Fruit fly (Drosophila melanogaster) whole organism, embryonic: Measurements from ENCODE around the gene Ac78C.

ENCODE experiments used
- Aef1 ChIP-seq: fragments of 200-800 bp; sonication (Bioruptor generic); IDR thresholded peaks from 3 replicates; pipeline ENCODE4 v1.3.6; 2022; ENCODE audit warnings: missing biosample characterization, missing genetic modification characterization
- Atf-2 ChIP-seq: fragments of 200-800 bp; sonication (Bioruptor generic); optimal IDR thresholded peaks from 2 replicates; lab custom pipeline; 2016; ENCODE audit warnings: missing biosample characterization, missing genetic modification characterization
- BtbVII ChIP-seq: fragments of 200-800 bp; sonication (Bioruptor generic); optimal IDR thresholded peaks from 3 replicates; lab custom pipeline; 2017; ENCODE audit warnings: missing biosample characterization, mild to moderate bottlenecking, missing genetic modification characterization
- CG10654 ChIP-seq: fragments of 200-800 bp; sonication (Bioruptor generic); optimal IDR thresholded peaks from 2 replicates; lab custom pipeline; 2016; ENCODE audit warnings: missing biosample characterization, missing genetic modification characterization
- CG12071 ChIP-seq: fragments of 200-800 bp; sonication (Bioruptor generic); optimal IDR thresholded peaks from 3 replicates; lab custom pipeline; 2018; ENCODE audit warnings: missing biosample characterization, mild to moderate bottlenecking, missing genetic modification characterization
- CG12219 ChIP-seq: fragments of 200-800 bp; sonication (Bioruptor generic); optimal IDR thresholded peaks from 3 replicates; lab custom pipeline; 2018; ENCODE audit warnings: missing biosample characterization, mild to moderate bottlenecking, missing genetic modification characterization
- CG12942 ChIP-seq: fragments of 200-800 bp; sonication (Bioruptor generic); optimal IDR thresholded peaks from 3 replicates; lab custom pipeline; 2016; ENCODE audit warnings: missing biosample characterization, missing genetic modification characterization
- CG15073 ChIP-seq: fragments of 200-800 bp; sonication (Bioruptor generic); optimal IDR thresholded peaks from 2 replicates; lab custom pipeline; 2016; ENCODE audit warnings: missing biosample characterization, missing genetic modification characterization
- CG18476 ChIP-seq: fragments of 200-800 bp; sonication (Bioruptor generic); optimal IDR thresholded peaks from 2 replicates; lab custom pipeline; 2016; ENCODE audit warnings: missing biosample characterization, mild to moderate bottlenecking, missing genetic modification characterization
- CG33213 ChIP-seq: fragments of 200-800 bp; sonication (Bioruptor generic); optimal IDR thresholded peaks from 3 replicates; lab custom pipeline; 2016; ENCODE audit warnings: missing biosample characterization, missing genetic modification characterization
- CG34376 ChIP-seq: fragments of 200-800 bp; sonication (Bioruptor generic); optimal IDR thresholded peaks from 2 replicates; lab custom pipeline; 2018; ENCODE audit warnings: missing biosample characterization, mild to moderate bottlenecking, missing genetic modification characterization
- CG3838 ChIP-seq: fragments of 200-800 bp; sonication (Bioruptor generic); optimal IDR thresholded peaks from 3 replicates; lab custom pipeline; 2016; ENCODE audit warnings: missing biosample characterization, missing genetic modification characterization
- CG4328 ChIP-seq: fragments of 200-800 bp; sonication (Bioruptor generic); optimal IDR thresholded peaks from 3 replicates; lab custom pipeline; 2017; ENCODE audit warnings: missing biosample characterization, missing genetic modification reagents, missing genetic modification characterization
- CG4404 ChIP-seq: fragments of 200-800 bp; sonication (Bioruptor generic); IDR thresholded peaks from 2 replicates; pipeline ENCODE4 v1.3.6; 2022; ENCODE audit warnings: missing biosample characterization, missing genetic modification characterization
- CG6272 ChIP-seq: fragments of 200-800 bp; sonication (Bioruptor generic); IDR thresholded peaks from 2 replicates; pipeline ENCODE4 v1.3.6; 2022; ENCODE audit warnings: missing biosample characterization, missing genetic modification characterization
- CG6683 ChIP-seq: fragments of 200-800 bp; sonication (Bioruptor generic); optimal IDR thresholded peaks from 2 replicates; lab custom pipeline; 2017; ENCODE audit warnings: missing biosample characterization, mild to moderate bottlenecking, missing genetic modification characterization, missing genetic modification reagents
- CG7786 ChIP-seq: fragments of 200-800 bp; sonication (Bioruptor generic); optimal IDR thresholded peaks from 2 replicates; lab custom pipeline; 2016; ENCODE audit warnings: missing biosample characterization, missing genetic modification characterization
- CG7963 ChIP-seq: fragments of 200-800 bp; sonication (Bioruptor generic); IDR thresholded peaks from 3 replicates; pipeline ENCODE4 v1.3.6; 2022; ENCODE audit warnings: missing biosample characterization, missing genetic modification characterization; ENCODE audit not compliant: partially characterized antibody
- CG9797 ChIP-seq: fragments of 200-800 bp; sonication (Bioruptor generic); optimal IDR thresholded peaks from 3 replicates; lab custom pipeline; 2018; ENCODE audit warnings: missing biosample characterization, mild to moderate bottlenecking, missing genetic modification characterization
- Camta ChIP-seq: fragments of 200-800 bp; sonication (Bioruptor generic); optimal IDR thresholded peaks from 2 replicates; lab custom pipeline; 2016; ENCODE audit warnings: missing biosample characterization, missing genetic modification characterization
- Dip3 ChIP-seq: fragments of 200-800 bp; sonication (Bioruptor generic); optimal IDR thresholded peaks from 3 replicates; lab custom pipeline; 2016; ENCODE audit warnings: missing biosample characterization, missing genetic modification characterization
- HLH4C ChIP-seq: fragments of 200-800 bp; sonication (Bioruptor generic); IDR thresholded peaks from 3 replicates; pipeline ENCODE4 v1.3.6; 2022; ENCODE audit warnings: missing biosample characterization, missing genetic modification characterization; ENCODE audit not compliant: partially characterized antibody
- HmgZ ChIP-seq: fragments of 200-800 bp; sonication (Bioruptor generic); optimal IDR thresholded peaks from 2 replicates; lab custom pipeline; 2018; ENCODE audit warnings: missing biosample characterization, mild to moderate bottlenecking, missing genetic modification characterization
- Hr51 ChIP-seq, 2 experiments: fragments of 200-800 bp; sonication (Bioruptor generic); optimal IDR thresholded peaks; 2 replicates in 1 of 2; 3 replicates in 1 of 2; lab custom pipeline; 2016 to 2018; ENCODE audit warnings: missing biosample characterization in 2 of 2, missing genetic modification characterization in 2 of 2, mild to moderate bottlenecking in 1 of 2, moderate library complexity in 1 of 2
- Meics ChIP-seq: fragments of 200-800 bp; sonication (Bioruptor generic); optimal IDR thresholded peaks from 2 replicates; lab custom pipeline; 2017; ENCODE audit warnings: missing biosample characterization, mild to moderate bottlenecking, missing genetic modification characterization
- Side ChIP-seq: fragments of 200-800 bp; sonication (Bioruptor generic); optimal IDR thresholded peaks from 2 replicates; lab custom pipeline; 2016; ENCODE audit warnings: missing biosample characterization, missing genetic modification characterization
- TFAM ChIP-seq: fragments of 200-800 bp; sonication (Bioruptor generic); optimal IDR thresholded peaks from 2 replicates; lab custom pipeline; 2017; ENCODE audit warnings: missing biosample characterization, missing genetic modification characterization, inconsistent platforms
- ab ChIP-seq: fragments of 200-800 bp; sonication (Bioruptor generic); optimal IDR thresholded peaks from 2 replicates; lab custom pipeline; 2016; ENCODE audit warnings: missing biosample characterization, missing genetic modification characterization
- amos ChIP-seq: fragments of 200-800 bp; sonication (Bioruptor generic); IDR thresholded peaks from 2 replicates; pipeline ENCODE4 v1.3.6; 2022; ENCODE audit warnings: missing biosample characterization, missing genetic modification characterization; ENCODE audit not compliant: partially characterized antibody
- aop ChIP-seq: fragments of 200-800 bp; sonication (Bioruptor generic); IDR thresholded peaks from 2 replicates; pipeline ENCODE4 v1.3.6; 2022; ENCODE audit warnings: missing biosample characterization, missing genetic modification characterization
- az2 ChIP-seq: fragments of 200-800 bp; sonication (Bioruptor generic); optimal IDR thresholded peaks from 3 replicates; lab custom pipeline; 2016; ENCODE audit warnings: missing biosample characterization, missing genetic modification characterization
- cg ChIP-seq: fragments of 200-800 bp; sonication (Bioruptor generic); optimal IDR thresholded peaks from 3 replicates; lab custom pipeline; 2019; ENCODE audit warnings: missing biosample characterization, mild to moderate bottlenecking, missing genetic modification characterization, moderate library complexity
- chinmo ChIP-seq: fragments of 200-800 bp; sonication (Bioruptor generic); IDR thresholded peaks from 4 replicates; pipeline ENCODE4 v1.3.6; 2022; ENCODE audit warnings: missing biosample characterization, missing genetic modification characterization; ENCODE audit not compliant: partially characterized antibody
- chm ChIP-seq: fragments of 200-800 bp; sonication (Bioruptor generic); IDR thresholded peaks from 2 replicates; pipeline ENCODE4 v1.3.6; 2022; ENCODE audit warnings: missing biosample characterization, missing genetic modification characterization
- dimm ChIP-seq: fragments of 200-800 bp; sonication (Bioruptor generic); IDR thresholded peaks from 2 replicates; pipeline ENCODE4 v1.3.6; 2022; ENCODE audit warnings: missing biosample characterization, missing genetic modification characterization
- ftz-f1 ChIP-seq: fragments of 200-800 bp; sonication (Bioruptor generic); optimal IDR thresholded peaks from 2 replicates; lab custom pipeline; 2016; ENCODE audit warnings: missing biosample characterization, missing genetic modification characterization
- gsb-n ChIP-seq: fragments of 200-800 bp; sonication (Bioruptor generic); optimal IDR thresholded peaks from 3 replicates; lab custom pipeline; 2018; ENCODE audit warnings: missing biosample characterization, mild to moderate bottlenecking, missing genetic modification characterization
- hbn ChIP-seq: fragments of 200-800 bp; sonication (Bioruptor generic); IDR thresholded peaks from 2 replicates; pipeline ENCODE4 v1.3.6; 2022; ENCODE audit warnings: missing biosample characterization, missing genetic modification characterization; ENCODE audit not compliant: partially characterized antibody
- insv ChIP-seq, 2 experiments: fragments of 200-800 bp; sonication (Bioruptor generic); optimal IDR thresholded peaks; 3 replicates each; lab custom pipeline; 2016 to 2018; ENCODE audit warnings: missing biosample characterization in 2 of 2, missing genetic modification characterization in 2 of 2
- peb ChIP-seq: fragments of 200-800 bp; sonication (Bioruptor generic); IDR thresholded peaks from 2 replicates; pipeline ENCODE4 v1.3.6; 2022; ENCODE audit warnings: missing biosample characterization, missing genetic modification characterization
- row ChIP-seq: fragments of 200-800 bp; sonication (Bioruptor generic); IDR thresholded peaks from 3 replicates; pipeline ENCODE4 v1.3.6; 2022; ENCODE audit warnings: missing biosample characterization, missing genetic modification characterization
- so ChIP-seq: fragments of 200-800 bp; sonication (Bioruptor generic); IDR thresholded peaks from 3 replicates; pipeline ENCODE4 v1.3.6; 2022; ENCODE audit warnings: missing biosample characterization, missing genetic modification characterization
- ssp ChIP-seq: fragments of 200-800 bp; sonication (Bioruptor generic); IDR thresholded peaks from 2 replicates; pipeline ENCODE4 v1.3.6; 2022; ENCODE audit warnings: missing biosample characterization, missing genetic modification characterization
- stwl ChIP-seq: fragments of 200-800 bp; sonication (Bioruptor generic); optimal IDR thresholded peaks from 3 replicates; lab custom pipeline; 2018; ENCODE audit warnings: missing biosample characterization, mild to moderate bottlenecking, missing genetic modification characterization, moderate library complexity
- sug ChIP-seq: fragments of 200-800 bp; optimal IDR thresholded peaks from 2 replicates; lab custom pipeline; 2019; ENCODE audit warnings: missing biosample characterization, mild to moderate bottlenecking, missing genetic modification characterization, moderate library complexity
- twi ChIP-seq: fragments of 200-800 bp; optimal IDR thresholded peaks from 2 replicates; lab custom pipeline; 2019; ENCODE audit warnings: missing biosample characterization, mild to moderate bottlenecking, missing genetic modification characterization, moderate library complexity
- z ChIP-seq: fragments of 200-800 bp; sonication (Bioruptor generic); IDR thresholded peaks from 3 replicates; pipeline ENCODE4 v1.3.6; 2022; ENCODE audit warnings: missing biosample characterization, missing genetic modification characterization

Gene Ac78C

DNA sequence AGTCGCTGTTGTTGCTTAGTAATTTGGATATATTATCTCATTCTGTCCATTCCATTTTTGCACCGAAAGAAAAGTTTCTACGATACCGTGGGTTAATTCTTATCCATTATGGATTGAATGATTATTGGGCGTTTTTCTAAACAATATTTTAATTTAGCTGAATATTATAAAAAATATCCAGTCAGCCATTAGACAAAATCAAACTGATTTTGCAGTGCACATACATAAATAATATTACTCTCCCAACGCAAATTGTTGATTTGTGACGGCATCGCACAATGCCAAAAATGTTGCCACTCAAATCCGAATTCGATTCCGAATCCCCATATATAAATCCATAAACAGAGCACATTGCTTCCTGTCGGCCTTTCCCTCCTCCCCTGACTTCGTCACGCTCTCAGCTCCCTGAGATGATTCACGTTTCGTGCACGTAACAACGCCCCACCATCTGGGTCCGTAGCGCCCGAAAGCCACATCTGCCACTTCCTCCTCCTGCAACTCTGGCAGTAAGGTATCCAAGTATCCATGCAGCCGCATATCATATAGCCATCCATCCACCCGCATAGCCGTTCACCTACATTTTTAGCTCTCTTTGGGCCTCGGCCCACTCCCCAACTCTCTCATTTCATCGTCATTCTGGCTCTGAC, 5.3 kb upstream of the Ac78C start (continued):
- TF ChIP-seq CG7963 (GFP tag; lab: Robert Waterston, UW) (no peak), CG7786 (GFP tag; lab: Kevin White, UChicago) (peak; percentile 55), Dip3 (GFP tag; lab: Kevin White, UChicago) (peak; percentile 57), TFAM (no peak), CG6272 (GFP tag; lab: Robert Waterston, UW) (peak; percentile 49; the same call in 1 of the 2 replicates), CG15073 (GFP tag; lab: Kevin White, UChicago) (no peak), z (GFP tag; lab: Robert Waterston, UW) (no peak), CG33213 (GFP tag; lab: Kevin White, UChicago) (peak; percentile 1)

DNA sequence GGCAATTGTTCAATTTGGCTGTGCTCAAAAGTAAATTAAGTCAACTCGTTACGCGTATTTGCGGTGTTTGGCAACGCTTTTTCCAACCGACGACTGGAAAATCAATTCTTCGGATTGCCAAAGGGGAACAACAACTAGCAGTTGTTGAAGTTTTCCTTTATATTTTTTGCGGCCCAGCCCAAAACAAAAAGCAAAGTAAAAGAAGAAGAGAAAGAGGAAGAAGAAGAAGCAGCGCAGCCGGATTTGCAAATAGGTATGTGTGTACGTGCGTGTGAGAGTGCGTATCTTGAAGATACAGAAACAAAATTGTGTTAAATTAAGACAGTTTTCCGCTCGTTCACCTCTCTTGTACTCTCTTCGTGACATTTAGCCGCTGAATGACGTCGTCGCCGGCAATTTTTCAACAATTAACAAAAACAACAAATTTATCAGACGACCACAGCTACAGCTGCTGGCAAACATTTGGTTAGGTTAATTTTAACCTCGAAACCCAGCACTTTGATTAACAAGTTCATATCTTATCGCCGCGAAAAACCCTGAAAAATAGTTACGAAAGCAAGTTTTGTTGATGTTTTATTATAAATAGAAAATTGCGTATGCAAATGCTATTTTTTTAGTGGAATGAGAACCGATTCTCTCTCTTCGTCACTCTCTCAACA, 4.7 kb upstream of the Ac78C start:
- TF ChIP-seq CG12071 (GFP tag; lab: Kevin White, UChicago): no peak
- no peak for TF ChIP-seq CG3838 (GFP tag; lab: Kevin White, UChicago)
- no peak for TF ChIP-seq Camta
- no peak for TF ChIP-seq dimm
- no peak for TF ChIP-seq Aef1 (GFP tag; lab: Robert Waterston, UW)
- TF ChIP-seq twi: no peak
- TF ChIP-seq cg: peak; percentile 48
- TF ChIP-seq gsb-n (tag; lab: Kevin White, UChicago): no peak
- no peak for TF ChIP-seq ab (GFP tag; lab: Kevin White, UChicago)
- TF ChIP-seq stwl: no peak
- no peak for TF ChIP-seq insv (GFP tag; optimal IDR thresholded peaks at IDR 0.05; lab: Kevin White, UChicago)
- peak; percentile 24 for TF ChIP-seq ftz-f1 (GFP tag; lab: Kevin White, UChicago)
- TF ChIP-seq peb (GFP tag; lab: Robert Waterston, UW): no peak
- no peak for TF ChIP-seq HmgZ
- TF ChIP-seq aop (GFP tag; lab: Robert Waterston, UW): no peak
- TF ChIP-seq chinmo: 0 out of 4 replicates have a peak, but pooled peaks have one; percentile 48
- no peak for TF ChIP-seq Meics
- no peak for TF ChIP-seq BtbVII (GFP tag; lab: Kevin White, UChicago)
- TF ChIP-seq Hr51 (GFP tag; optimal IDR thresholded peaks at IDR 0.05; lab: Kevin White, UChicago): no peak
- TF ChIP-seq chm (GFP tag; lab: Robert Waterston, UW): peak; percentile 52; the same call in 1 of the 2 replicates
- no peak for TF ChIP-seq so (GFP tag; lab: Robert Waterston, UW)
- peak; percentile 21 for TF ChIP-seq CG34376 (GFP tag; lab: Kevin White, UChicago)
- TF ChIP-seq CG18476 (GFP tag; lab: Kevin White, UChicago): no peak
- TF ChIP-seq Side (GFP tag; lab: Kevin White, UChicago): no peak
- no peak for TF ChIP-seq row (GFP tag; lab: Robert Waterston, UW)
- no peak for TF ChIP-seq CG6683 (GFP tag; lab: Kevin White, UChicago)
- TF ChIP-seq amos (GFP tag; lab: Robert Waterston, UW): no peak
- TF ChIP-seq CG4404 (GFP tag; lab: Robert Waterston, UW): no peak
- TF ChIP-seq sug: peak; percentile 45
- no peak for TF ChIP-seq Atf-2 (GFP tag; lab: Kevin White, UChicago)
- no peak for TF ChIP-seq CG12219 (GFP tag; lab: Kevin White, UChicago)
- TF ChIP-seq ssp (GFP tag; lab: Robert Waterston, UW): no peak
- TF ChIP-seq HLH4C (GFP tag; lab: Robert Waterston, UW): no peak
- no peak for TF ChIP-seq CG9797
- TF ChIP-seq CG10654 (GFP tag; lab: Kevin White, UChicago): no peak
- TF ChIP-seq CG15073 (GFP tag; lab: Kevin White, UChicago): no peak
- TF ChIP-seq CG4328 (GFP tag; lab: Kevin White, UChicago): no peak
- no peak for TF ChIP-seq az2
- TF ChIP-seq hbn (GFP tag; lab: Robert Waterston, UW): 0 out of 2 replicates have a peak, but pooled peaks have one; percentile 15
- TF ChIP-seq CG12942 (GFP tag; lab: Kevin White, UChicago): no peak
